Fruit fly (Drosophila melanogaster) whole organism: ENCODE measurements around the gene CG43897.

ENCODE experiments used
- CG8478 ChIP-seq: fragments of >200 bp; optimal IDR thresholded peaks from 2 replicates; lab custom pipeline; 2018; ENCODE audit warnings: inconsistent platforms
- Dll ChIP-seq: fragments of >200 bp; optimal IDR thresholded peaks from 2 replicates; lab custom pipeline; 2017
- EcR ChIP-seq, 2 experiments: fragments of >200 bp; optimal IDR thresholded peaks; 2 replicates each; lab custom pipeline; 2017; ENCODE audit warnings: missing biosample characterization in 2 of 2, missing genetic modification characterization in 2 of 2, missing genetic modification reagents in 2 of 2
- pan ChIP-seq: fragments of >200 bp; optimal IDR thresholded peaks from 2 replicates; lab custom pipeline; 2017
- psq ChIP-seq: fragments of >200 bp; optimal IDR thresholded peaks from 2 replicates; lab custom pipeline; 2017

- TF ChIP-seq CG8478 (no peak), EcR (GFP tag; optimal IDR thresholded peaks at IDR 0.05; lab: Kevin White, UChicago) (no peak), psq (lab: Kevin White, UChicago) (no peak), Dll (lab: Kevin White, UChicago) (no peak), pan (lab: Kevin White, UChicago) (no peak)
Measured at dm6 chr3L:9847420-9847977, 33.9 kb downstream of the CG43897 start.
